Fruit fly (Drosophila melanogaster): ENCODE data around the gene Edg78E.

dm6 chr3L:21279168-21279567 lies 18.4 kb downstream of the Edg78E start:
- no peak for TF ChIP-seq rn (GFP tag; IDR thresholded peaks at IDR 0.05)
- no peak for TF ChIP-seq CG8301 (tag; optimal IDR thresholded peaks at IDR 0.05)
- no peak for TF ChIP-seq Pif1B (GFP tag; optimal IDR thresholded peaks at IDR 0.05)
- no peak for TF ChIP-seq fd96Ca (GFP tag; IDR thresholded peaks at IDR 0.05)
